Fruit fly (Drosophila melanogaster): Measurements from ENCODE around the gene CRMP.

Gene CRMP

DNA sequence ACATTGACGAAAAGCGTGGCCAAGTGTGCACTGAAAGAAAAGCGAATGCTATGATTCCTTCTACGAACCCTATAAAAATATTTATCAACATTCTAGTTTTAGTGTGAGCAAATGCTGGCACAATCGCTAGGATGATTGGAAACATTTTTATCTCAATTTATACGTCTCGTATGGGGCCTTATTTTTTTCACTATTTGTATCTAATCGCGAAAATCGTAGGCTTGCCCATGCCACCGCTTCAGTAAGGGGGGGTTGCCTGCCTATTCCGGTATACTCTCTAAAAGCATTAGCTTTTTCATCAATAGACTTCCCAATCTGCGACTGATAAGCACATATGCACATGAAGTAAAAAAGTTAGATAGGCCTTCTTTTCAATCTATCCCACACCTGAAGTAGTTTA is 5.3 kb upstream of the CRMP start (continued):
- no peak for TF ChIP-seq CG10669 (GFP tag; optimal IDR thresholded peaks at IDR 0.05)
- no peak for TF ChIP-seq OdsH (GFP tag; optimal IDR thresholded peaks at IDR 0.05)

DNA sequence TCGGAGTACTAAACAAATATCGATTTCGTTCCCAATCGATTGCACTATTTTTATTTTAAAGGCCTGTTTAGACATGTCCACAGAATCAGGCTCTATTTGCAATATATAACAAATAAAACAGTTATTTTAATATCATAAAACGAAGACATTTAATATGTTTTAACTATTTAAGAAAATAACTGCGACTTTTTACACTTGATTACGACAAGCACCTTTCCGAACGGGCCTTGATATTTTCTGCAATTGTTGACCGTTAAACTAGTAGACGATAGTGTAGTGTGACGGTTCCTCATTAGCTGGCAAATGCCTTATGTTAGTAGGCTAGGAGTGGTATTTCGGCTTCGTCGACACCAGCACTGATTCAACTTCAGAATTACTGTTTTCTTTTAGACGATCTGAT is 2.3 kb upstream of the CRMP start, which contains the start of the genes CG2931 and Rheb:
Gene CG2931 (minus strand): TSS at position 26 of the 400 bp plus-strand sequence.
Gene Rheb (plus strand): TSS at position 332 of the 400 bp plus-strand sequence.
- no peak for TF ChIP-seq salr (GFP tag; optimal IDR thresholded peaks at IDR 0.05)
- TF ChIP-seq Gug (GFP tag; IDR thresholded peaks at IDR 0.05), result peak; percentile 46
- no peak for TF ChIP-seq CG10669 (GFP tag; optimal IDR thresholded peaks at IDR 0.05)
- TF ChIP-seq CG1621 (tag; optimal IDR thresholded peaks at IDR 0.05), result peak; percentile 23
- TF ChIP-seq cyc (GFP tag; optimal IDR thresholded peaks at IDR 0.05), result peak; percentile 33
- TF ChIP-seq CG6163 (GFP tag; IDR thresholded peaks at IDR 0.05), result no peak
- TF ChIP-seq Sox102F (GFP tag; optimal IDR thresholded peaks at IDR 0.05), result no peak
- TF ChIP-seq Blimp-1 (GFP tag; optimal IDR thresholded peaks at IDR 0.05), result no peak
- no peak for TF ChIP-seq CG6276 (GFP tag; optimal IDR thresholded peaks at IDR 0.05)
- no peak for TF ChIP-seq fd59A (GFP tag; optimal IDR thresholded peaks at IDR 0.05)
- TF ChIP-seq acj6 (GFP tag; optimal IDR thresholded peaks at IDR 0.05), result peak; percentile 53
- TF ChIP-seq CG6792 (GFP tag; optimal IDR thresholded peaks at IDR 0.05), result peak; percentile 10
- TF ChIP-seq dac (GFP tag; optimal IDR thresholded peaks at IDR 0.05), result peak; percentile 32
- TF ChIP-seq Smox (GFP tag; optimal IDR thresholded peaks at IDR 0.05), result no peak
- peak; percentile 53 for TF ChIP-seq fkh (GFP tag; optimal IDR thresholded peaks at IDR 0.05)
- TF ChIP-seq eg (GFP tag; IDR thresholded peaks at IDR 0.05), result peak; percentile 74
- peak; percentile 48 for TF ChIP-seq Ets96B (tag; optimal IDR thresholded peaks at IDR 0.05)
- TF ChIP-seq CG10631 (GFP tag; optimal IDR thresholded peaks at IDR 0.05), result no peak
- no peak for TF ChIP-seq Ets21C (GFP tag; optimal IDR thresholded peaks at IDR 0.05)
- TF ChIP-seq CG4318 (GFP tag; optimal IDR thresholded peaks at IDR 0.05), result no peak
- peak; percentile 63 for TF ChIP-seq pdm3 (GFP tag; optimal IDR thresholded peaks at IDR 0.05)
- TF ChIP-seq CG15336 (GFP tag; IDR thresholded peaks at IDR 0.05), result 0 out of 2 replicates have a peak, but pooled peaks have one; percentile 42
- peak; percentile 67 for TF ChIP-seq CG3032 (tag; optimal IDR thresholded peaks at IDR 0.05)
- TF ChIP-seq CG7368 (GFP tag; optimal IDR thresholded peaks at IDR 0.05), result peak; percentile 11
- peak in 1 of 2 experiments; percentile 18 for TF ChIP-seq ss (GFP tag; optimal IDR thresholded peaks at IDR 0.05)
- TF ChIP-seq CG34406 (GFP tag; optimal IDR thresholded peaks at IDR 0.05), result peak; percentile 36
- TF ChIP-seq Sox15 (GFP tag; optimal IDR thresholded peaks at IDR 0.05), result peak; percentile 40
- peak; percentile 44 for TF ChIP-seq CG32006 (GFP tag; optimal IDR thresholded peaks at IDR 0.05)
- peak; percentile 62 for TF ChIP-seq Sox14 (GFP tag; optimal IDR thresholded peaks at IDR 0.05)
- TF ChIP-seq Met (GFP tag; optimal IDR thresholded peaks at IDR 0.05), result no peak
- no peak for TF ChIP-seq CG8632 (GFP tag; optimal IDR thresholded peaks at IDR 0.05)
- peak; percentile 2 for TF ChIP-seq CG11762 (GFP tag; optimal IDR thresholded peaks at IDR 0.05; ENCODE audit: insufficient read depth)
- TF ChIP-seq esn (GFP tag; optimal IDR thresholded peaks at IDR 0.05), result peak; percentile 65
- peak; percentile 65 for TF ChIP-seq CG31627 (GFP tag; optimal IDR thresholded peaks at IDR 0.05)
- TF ChIP-seq CG3919 (GFP tag; optimal IDR thresholded peaks at IDR 0.05), result peak; percentile 40
- peak; percentile 70 for TF ChIP-seq Hr4 (GFP tag; optimal IDR thresholded peaks at IDR 0.05)
- no peak for TF ChIP-seq Lpt (GFP tag; optimal IDR thresholded peaks at IDR 0.05)
- TF ChIP-seq Eip93F (GFP tag; optimal IDR thresholded peaks at IDR 0.05), result peak; percentile 67
- TF ChIP-seq Hr38 (GFP tag; optimal IDR thresholded peaks at IDR 0.05), result no peak
- peak; percentile 63 for TF ChIP-seq Hr39 (GFP tag; optimal IDR thresholded peaks at IDR 0.05)
- no peak for TF ChIP-seq dsx (GFP tag; optimal IDR thresholded peaks at IDR 0.05; ENCODE audit: poor library complexity, severe bottlenecking)
- TF ChIP-seq fd85E (GFP tag; optimal IDR thresholded peaks at IDR 0.05), result no peak
- TF ChIP-seq spab (GFP tag; optimal IDR thresholded peaks at IDR 0.05), result no peak
- peak; percentile 25 for TF ChIP-seq achi (GFP tag; optimal IDR thresholded peaks at IDR 0.05)
- TF ChIP-seq CG8319 (GFP tag; optimal IDR thresholded peaks at IDR 0.05), result no peak
- peak; percentile 87 for TF ChIP-seq Eip78C (GFP tag)
- no peak for TF ChIP-seq OdsH (GFP tag; optimal IDR thresholded peaks at IDR 0.05)
- TF ChIP-seq CG6854 (GFP tag; optimal IDR thresholded peaks at IDR 0.05), result no peak
- peak; percentile 51 for TF ChIP-seq topi (GFP tag; optimal IDR thresholded peaks at IDR 0.05)
- TF ChIP-seq CG9139 (GFP tag; optimal IDR thresholded peaks at IDR 0.05), result no peak
